Worm (Caenorhabditis elegans): ENCODE measurements around the gene F25G6.1.

ce11 chrV:8536213-8536612, 38.6 kb upstream of the F25G6.1 start, which contains the start of gene his-39:
- TF ChIP-seq eyg-1 (tag; optimal IDR thresholded peaks at IDR 0.05) (no peak), syd-9 (tag; optimal IDR thresholded peaks at IDR 0.05) (no peak), ama-1 (optimal IDR thresholded peaks at IDR 0.05) (no peak), fkh-6 (tag; optimal IDR thresholded peaks at IDR 0.05) (no peak), nhr-11 (tag; optimal IDR thresholded peaks at IDR 0.05) (no peak)

All from whole organism, late embryonic.